Worm (Caenorhabditis elegans) whole organism, young adult: ENCODE data around the gene Y57A10C.8.

Source experiments
- D2030.7 ChIP-seq: fragments of 200-800 bp; sonication (Bioruptor generic); IDR thresholded peaks from 2 replicates; pipeline ENCODE4 v1.3.6; 2022; ENCODE audit warnings: missing genetic modification reagents, missing genetic modification characterization, missing compliant biosample characterization
- F10E7.11 ChIP-seq: sonication (generic microtip); optimal IDR thresholded peaks from 2 replicates; lab custom pipeline; 2017; ENCODE audit warnings: mild to moderate bottlenecking, missing genetic modification characterization, moderate library complexity, missing compliant biosample characterization
- F33H1.4 ChIP-seq: fragments of 200-800 bp; sonication (Bioruptor generic); IDR thresholded peaks from 2 replicates; pipeline ENCODE4 v1.3.6; 2022; ENCODE audit warnings: missing genetic modification reagents, missing genetic modification characterization, missing compliant biosample characterization
- F39B2.1 ChIP-seq: fragments of 200-800 bp; sonication (Bioruptor generic); IDR thresholded peaks from 2 replicates; pipeline ENCODE4 v1.3.6; 2022; ENCODE audit warnings: missing genetic modification reagents, missing genetic modification characterization, missing compliant biosample characterization
- F52B5.7 ChIP-seq: sonication (generic microtip); optimal IDR thresholded peaks from 2 replicates; lab custom pipeline; 2016; ENCODE audit warnings: mild to moderate bottlenecking, missing genetic modification characterization, missing compliant biosample characterization
- F55B11.4 ChIP-seq: sonication (generic microtip); optimal IDR thresholded peaks from 2 replicates; lab custom pipeline; 2016; ENCODE audit warnings: missing compliant biosample characterization, missing genetic modification characterization, borderline replicate concordance; ENCODE audit not compliant: insufficient read depth
- F57A8.1 ChIP-seq: fragments of 200-800 bp; sonication (Bioruptor generic); optimal IDR thresholded peaks from 2 replicates; lab custom pipeline; 2018; ENCODE audit warnings: mild to moderate bottlenecking, missing genetic modification characterization, moderate library complexity, missing compliant biosample characterization
- Y53F4B.3 ChIP-seq: fragments of 200-800 bp; sonication (Bioruptor generic); IDR thresholded peaks from 2 replicates; pipeline ENCODE4 v1.3.6; 2022; ENCODE audit warnings: missing genetic modification reagents, missing genetic modification characterization, missing compliant biosample characterization
- Y53G8AR.9 ChIP-seq: fragments of 200-800 bp; sonication (Bioruptor generic); conservative IDR thresholded peaks from 2 replicates; pipeline ENCODE4 v1.3.6; 2022; ENCODE audit warnings: missing genetic modification reagents, missing genetic modification characterization, missing compliant biosample characterization
- Y56A3A.18 ChIP-seq: fragments of 200-800 bp; sonication (Bioruptor generic); IDR thresholded peaks from 2 replicates; pipeline ENCODE4 v1.3.6; 2022; ENCODE audit warnings: missing genetic modification reagents, missing genetic modification characterization, missing compliant biosample characterization
- Y79H2A.3 ChIP-seq: fragments of 200-800 bp; sonication (Bioruptor generic); conservative IDR thresholded peaks from 2 replicates; pipeline ENCODE4 v1.3.6; 2022; ENCODE audit warnings: missing genetic modification reagents, missing genetic modification characterization, missing compliant biosample characterization
- ama-1 ChIP-seq, 3 experiments: fragments of 150-350 bp in 1 of 3; sonication (generic microtip) in 2 of 3; optimal IDR thresholded peaks; 2 replicates each; lab custom pipeline; 2014 to 2018; ENCODE audit warnings: missing biosample characterization in 2 of 3, missing genetic modification characterization in 2 of 3, missing genetic modification reagents in 2 of 3
- aptf-3 ChIP-seq: fragments of 200-800 bp; sonication (Bioruptor generic); IDR thresholded peaks from 2 replicates; pipeline ENCODE4 v1.3.6; 2022; ENCODE audit warnings: missing genetic modification characterization, missing compliant biosample characterization
- atf-7 ChIP-seq: sonication (generic microtip); optimal IDR thresholded peaks from 2 replicates; lab custom pipeline; 2017; ENCODE audit warnings: mild to moderate bottlenecking, missing genetic modification characterization, missing compliant biosample characterization
- athp-1 ChIP-seq: sonication (generic microtip); optimal IDR thresholded peaks from 2 replicates; lab custom pipeline; 2017; ENCODE audit warnings: mild to moderate bottlenecking, missing genetic modification characterization, missing compliant biosample characterization
- attf-5 ChIP-seq: fragments of 200-800 bp; sonication (Bioruptor generic); optimal IDR thresholded peaks from 2 replicates; lab custom pipeline; 2018; ENCODE audit warnings: mild to moderate bottlenecking, missing genetic modification characterization, missing compliant biosample characterization
- bed-1 ChIP-seq: fragments of 200-800 bp; sonication (Bioruptor generic); IDR thresholded peaks from 2 replicates; pipeline ENCODE4 v1.3.6; 2022; ENCODE audit warnings: missing genetic modification reagents, missing genetic modification characterization, missing compliant biosample characterization
- ccch-3 ChIP-seq: fragments of 200-800 bp; sonication (Bioruptor generic); optimal IDR thresholded peaks from 2 replicates; lab custom pipeline; 2018; ENCODE audit warnings: mild to moderate bottlenecking, missing genetic modification characterization, missing compliant biosample characterization
- ceh-58 ChIP-seq: fragments of 200-800 bp; sonication (Bioruptor generic); IDR thresholded peaks from 2 replicates; pipeline ENCODE4 v1.3.6; 2022; ENCODE audit warnings: missing genetic modification characterization, missing compliant biosample characterization
- ceh-91 ChIP-seq: fragments of 200-800 bp; sonication (Bioruptor generic); IDR thresholded peaks from 2 replicates; pipeline ENCODE4 v1.3.6; 2022; ENCODE audit warnings: missing genetic modification reagents, missing genetic modification characterization, missing compliant biosample characterization
- chd-7 ChIP-seq: sonication (generic microtip); optimal IDR thresholded peaks from 2 replicates; lab custom pipeline; 2016; ENCODE audit warnings: mild to moderate bottlenecking, missing genetic modification characterization, moderate library complexity, missing compliant biosample characterization
- efl-1 ChIP-seq: fragments of 150-350 bp; optimal IDR thresholded peaks from 2 replicates; lab custom pipeline; 2014; ENCODE audit warnings: missing biosample characterization, missing genetic modification reagents, missing genetic modification characterization
- egl-44 ChIP-seq: fragments of 200-800 bp; sonication (Bioruptor generic); IDR thresholded peaks from 2 replicates; pipeline ENCODE4 v1.3.6; 2022; ENCODE audit warnings: missing genetic modification reagents, missing genetic modification characterization, missing compliant biosample characterization
- gei-17 ChIP-seq: fragments of 200-800 bp; sonication (Bioruptor generic); optimal IDR thresholded peaks from 2 replicates; lab custom pipeline; 2018; ENCODE audit warnings: mild to moderate bottlenecking, missing genetic modification characterization, missing compliant biosample characterization
- hmg-1.2 ChIP-seq: fragments of 200-800 bp; sonication (Bioruptor generic); IDR thresholded peaks from 2 replicates; pipeline ENCODE4 v1.3.6; 2022; ENCODE audit warnings: missing genetic modification reagents, missing genetic modification characterization, missing compliant biosample characterization
- hrde-1 ChIP-seq: sonication (generic microtip); optimal IDR thresholded peaks from 2 replicates; lab custom pipeline; 2016; ENCODE audit warnings: missing genetic modification characterization, mild to moderate bottlenecking, missing compliant biosample characterization, moderate library complexity, missing genotype, missing genetic modification reagents, borderline replicate concordance
- hsf-1 ChIP-seq: fragments of 200-800 bp; sonication (Bioruptor generic); IDR thresholded peaks from 2 replicates; pipeline ENCODE4 v1.3.6; 2022; ENCODE audit warnings: missing genetic modification reagents, missing genetic modification characterization, missing compliant biosample characterization
- lag-1 ChIP-seq: fragments of 200-800 bp; sonication (Bioruptor generic); IDR thresholded peaks from 2 replicates; pipeline ENCODE4 v1.3.6; 2022; ENCODE audit warnings: missing genetic modification reagents, missing genetic modification characterization, missing compliant biosample characterization
- let-607 ChIP-seq, 2 experiments: fragments of 200-800 bp in 1 of 2; sonication (Bioruptor generic) in 1 of 2; sonication (generic microtip) in 1 of 2; optimal IDR thresholded peaks; 2 replicates each; lab custom pipeline; 2016 to 2018; ENCODE audit warnings: mild to moderate bottlenecking in 2 of 2, missing compliant biosample characterization in 2 of 2, missing genetic modification characterization in 2 of 2, moderate library complexity in 2 of 2, missing genotype in 1 of 2
- lsl-1 ChIP-seq: fragments of 200-800 bp; sonication (Bioruptor generic); optimal IDR thresholded peaks from 2 replicates; lab custom pipeline; 2018; ENCODE audit warnings: mild to moderate bottlenecking, missing genetic modification characterization, moderate library complexity, missing compliant biosample characterization
- madf-6 ChIP-seq: fragments of 200-800 bp; sonication (Bioruptor generic); IDR thresholded peaks from 2 replicates; pipeline ENCODE4 v1.3.6; 2022; ENCODE audit warnings: missing genetic modification reagents, missing genetic modification characterization, missing compliant biosample characterization
- rcor-1 ChIP-seq: fragments of 200-800 bp; sonication (Bioruptor generic); IDR thresholded peaks from 2 replicates; pipeline ENCODE4 v1.3.6; 2022; ENCODE audit warnings: missing genetic modification reagents, missing genetic modification characterization, missing compliant biosample characterization
- sea-2 ChIP-seq: fragments of 200-800 bp; sonication (Bioruptor generic); IDR thresholded peaks from 2 replicates; pipeline ENCODE4 v1.3.6; 2022; ENCODE audit warnings: missing genetic modification characterization, missing compliant biosample characterization
- somi-1 ChIP-seq: fragments of 200-800 bp; sonication (Bioruptor generic); optimal IDR thresholded peaks from 2 replicates; lab custom pipeline; 2018; ENCODE audit warnings: mild to moderate bottlenecking, missing genetic modification characterization, missing compliant biosample characterization
- sptf-2 ChIP-seq: fragments of 200-800 bp; sonication (Bioruptor generic); optimal IDR thresholded peaks from 2 replicates; lab custom pipeline; 2018; ENCODE audit warnings: mild to moderate bottlenecking, missing genetic modification characterization, missing compliant biosample characterization
- tlf-1 ChIP-seq: fragments of 200-800 bp; sonication (Bioruptor generic); optimal IDR thresholded peaks from 2 replicates; lab custom pipeline; 2018; ENCODE audit warnings: mild to moderate bottlenecking, missing genetic modification characterization, missing compliant biosample characterization
- unc-62 ChIP-seq: fragments of 150-350 bp; optimal IDR thresholded peaks from 2 replicates; lab custom pipeline; 2014; ENCODE audit warnings: missing biosample characterization, missing genetic modification reagents, missing genetic modification characterization
- xnd-1 ChIP-seq: sonication (generic microtip); optimal IDR thresholded peaks from 2 replicates; lab custom pipeline; 2016; ENCODE audit warnings: missing genotype, missing genetic modification reagents, missing genetic modification characterization, missing compliant biosample characterization
- ztf-18 ChIP-seq: sonication (generic microtip); optimal IDR thresholded peaks from 2 replicates; lab custom pipeline; 2016; ENCODE audit warnings: missing genotype, mild to moderate bottlenecking, missing genetic modification characterization, missing compliant biosample characterization
- ztf-28 ChIP-seq: fragments of 200-800 bp; sonication (Bioruptor generic); IDR thresholded peaks from 2 replicates; pipeline ENCODE4 v1.3.6; 2022; ENCODE audit warnings: missing genetic modification reagents, missing genetic modification characterization, missing compliant biosample characterization

Y57A10C.8 gene

ce11 chrII:12465557-12465956, 35.9 kb upstream of the Y57A10C.8 start, which contains the start of gene sre-37:
Gene sre-37 (plus strand): TSS chrII:12465857.
- TF ChIP-seq athp-1 (tag; lab: Kevin White, UChicago) = no peak
- no peak for TF ChIP-seq Y53G8AR.9
- no peak for TF ChIP-seq F39B2.1
- TF ChIP-seq somi-1 (GFP tag; lab: Kevin White, UChicago) = no peak
- no peak for TF ChIP-seq chd-7 (tag; lab: Kevin White, UChicago)
- TF ChIP-seq ceh-91 (GFP tag; lab: Robert Waterston, UW) = no peak
- no peak for TF ChIP-seq Y56A3A.18 (GFP tag; lab: Robert Waterston, UW)
- TF ChIP-seq unc-62 (GFP tag; lab: Kevin White, UChicago) = no peak
- TF ChIP-seq efl-1 = no peak
- no peak for TF ChIP-seq ztf-18 (tag; lab: Kevin White, UChicago)
- no peak for TF ChIP-seq hsf-1

ce11 chrII:12462244-12462643, 32.6 kb upstream of the Y57A10C.8 start, which contains the start of gene F15A4.2:
Gene F15A4.2 (plus strand): TSS chrII:12462544.
- TF ChIP-seq egl-44 (GFP tag; lab: Robert Waterston, UW) (no peak), D2030.7 (GFP tag; lab: Robert Waterston, UW) (no peak), F55B11.4 (tag; lab: Kevin White, UChicago) (no peak), gei-17 (GFP tag; lab: Kevin White, UChicago) (no peak), atf-7 (no peak), rcor-1 (no peak), hrde-1 (tag; lab: Kevin White, UChicago) (no peak), somi-1 (GFP tag; lab: Kevin White, UChicago) (no peak)

ce11 chrII:12460602-12461453, 31.2 kb upstream of the Y57A10C.8 start, which contains the start of gene tag-280:
Gene tag-280 (plus strand): TSS chrII:12460652.
- TF ChIP-seq madf-6 (GFP tag; lab: Robert Waterston, UW) = peak; percentile 61; the same call in 1 of the 2 replicates
- no peak for TF ChIP-seq hrde-1 (tag; lab: Kevin White, UChicago)
- TF ChIP-seq xnd-1 (tag; lab: Kevin White, UChicago) = peak; percentile 36
- peak; percentile 75 for TF ChIP-seq lsl-1 (GFP tag; lab: Kevin White, UChicago)
- peak; percentile 66 for TF ChIP-seq F33H1.4 (GFP tag; lab: Robert Waterston, UW)
- TF ChIP-seq, all 124 proteins: peak for 4

ce11 chrII:12459422-12459821, 29.8 kb upstream of the Y57A10C.8 start, which contains the start of gene tag-281:
Gene tag-281 (plus strand): TSS chrII:12459761.
- TF ChIP-seq sea-2 (GFP tag; lab: Robert Waterston, UW) (no peak), egl-44 (GFP tag; lab: Robert Waterston, UW) (no peak), aptf-3 (GFP tag; lab: Robert Waterston, UW) (no peak), ccch-3 (GFP tag; lab: Kevin White, UChicago) (no peak), xnd-1 (tag; lab: Kevin White, UChicago) (peak; percentile 52), ceh-58 (GFP tag; lab: Robert Waterston, UW) (no peak), Y53F4B.3 (GFP tag; lab: Robert Waterston, UW) (no peak), chd-7 (tag; lab: Kevin White, UChicago) (no peak), somi-1 (GFP tag; lab: Kevin White, UChicago) (no peak), F52B5.7 (tag; lab: Kevin White, UChicago) (no peak), lag-1 (GFP tag; lab: Robert Waterston, UW) (no peak), efl-1 (peak; percentile 87), F57A8.1 (GFP tag; lab: Kevin White, UChicago) (no peak), ztf-28 (no peak), tlf-1 (GFP tag; lab: Kevin White, UChicago) (no peak), bed-1 (no peak), Y79H2A.3 (no peak), ceh-91 (GFP tag; lab: Robert Waterston, UW) (peak; percentile 35; the same call in 1 of the 2 replicates), attf-5 (peak; percentile 73), F55B11.4 (tag; lab: Kevin White, UChicago) (no peak), ama-1 (optimal IDR thresholded peaks at IDR 0.05; lab: Kevin White, UChicago) (no peak), ama-1 (GFP tag; optimal IDR thresholded peaks at IDR 0.05; lab: Kevin White, UChicago) (no peak), rcor-1 (peak; percentile 59), sptf-2 (GFP tag; lab: Kevin White, UChicago) (no peak), F10E7.11 (no peak), F33H1.4 (GFP tag; lab: Robert Waterston, UW) (peak; percentile 73), let-607 (tag; optimal IDR thresholded peaks at IDR 0.05; lab: Kevin White, UChicago) (no peak), hmg-1.2 (GFP tag; lab: Robert Waterston, UW) (peak; percentile 100)
